Worm (Caenorhabditis elegans) whole organism, young adult: ENCODE data around the gene R07A4.4.
A peak's percentile ranks its signal among the peaks of the same experiment; 100 is the strongest.

ENCODE experiments used
- B0019.2 ChIP-seq: fragments of 200-800 bp; sonication (Bioruptor generic); conservative IDR thresholded peaks from 2 replicates; pipeline ENCODE4 v1.3.6; 2022; ENCODE audit warnings: missing genetic modification reagents, missing genetic modification characterization, missing compliant biosample characterization
- D2030.7 ChIP-seq: fragments of 200-800 bp; sonication (Bioruptor generic); IDR thresholded peaks from 2 replicates; pipeline ENCODE4 v1.3.6; 2022; ENCODE audit warnings: missing genetic modification reagents, missing genetic modification characterization, missing compliant biosample characterization
- F33H1.4 ChIP-seq: fragments of 200-800 bp; sonication (Bioruptor generic); IDR thresholded peaks from 2 replicates; pipeline ENCODE4 v1.3.6; 2022; ENCODE audit warnings: missing genetic modification reagents, missing genetic modification characterization, missing compliant biosample characterization
- Y79H2A.3 ChIP-seq: fragments of 200-800 bp; sonication (Bioruptor generic); conservative IDR thresholded peaks from 2 replicates; pipeline ENCODE4 v1.3.6; 2022; ENCODE audit warnings: missing genetic modification reagents, missing genetic modification characterization, missing compliant biosample characterization
- ZK185.1 ChIP-seq: sonication (generic microtip); optimal IDR thresholded peaks from 2 replicates; lab custom pipeline; 2016; ENCODE audit warnings: mild to moderate bottlenecking, missing genetic modification characterization, missing compliant biosample characterization; ENCODE audit not compliant: poor library complexity, severe bottlenecking
- ama-1 ChIP-seq, 3 experiments: fragments of 150-350 bp in 1 of 3; sonication (generic microtip) in 2 of 3; optimal IDR thresholded peaks; 2 replicates each; lab custom pipeline; 2014 to 2018; ENCODE audit warnings: missing biosample characterization in 2 of 3, missing genetic modification characterization in 2 of 3, missing genetic modification reagents in 2 of 3
- attf-6 ChIP-seq: fragments of 200-800 bp; sonication (Bioruptor generic); IDR thresholded peaks from 2 replicates; pipeline ENCODE4 v1.3.6; 2022; ENCODE audit warnings: missing genetic modification reagents, missing genetic modification characterization, missing compliant biosample characterization
- ccch-3 ChIP-seq: fragments of 200-800 bp; sonication (Bioruptor generic); optimal IDR thresholded peaks from 2 replicates; lab custom pipeline; 2018; ENCODE audit warnings: mild to moderate bottlenecking, missing genetic modification characterization, missing compliant biosample characterization
- cebp-1 ChIP-seq, 2 experiments: fragments of 200-800 bp in 1 of 2; sonication (Bioruptor generic) in 1 of 2; sonication (generic microtip) in 1 of 2; IDR thresholded peaks in 1 of 2; optimal IDR thresholded peaks in 1 of 2; 2 replicates each; pipeline versions ENCODE4 v1.3.6 to Lab custom; 2017 to 2022; ENCODE audit warnings: missing compliant biosample characterization in 2 of 2, missing genetic modification characterization in 2 of 2, mild to moderate bottlenecking in 1 of 2, missing genetic modification reagents in 1 of 2, moderate library complexity in 1 of 2
- cebp-2 ChIP-seq: fragments of 200-800 bp; sonication (Bioruptor generic); IDR thresholded peaks from 2 replicates; pipeline ENCODE4 v1.3.6; 2022; ENCODE audit warnings: missing genetic modification characterization, missing compliant biosample characterization
- ceh-40 ChIP-seq: fragments of 200-800 bp; sonication (Bioruptor generic); IDR thresholded peaks from 2 replicates; pipeline ENCODE4 v1.3.6; 2022; ENCODE audit warnings: missing genetic modification characterization, missing compliant biosample characterization
- ceh-58 ChIP-seq: fragments of 200-800 bp; sonication (Bioruptor generic); IDR thresholded peaks from 2 replicates; pipeline ENCODE4 v1.3.6; 2022; ENCODE audit warnings: missing genetic modification characterization, missing compliant biosample characterization
- ekl-4 ChIP-seq: fragments of 200-800 bp; sonication (Bioruptor generic); IDR thresholded peaks from 2 replicates; pipeline ENCODE4 v1.3.6; 2022; ENCODE audit warnings: missing genetic modification reagents, missing genetic modification characterization, missing compliant biosample characterization
- fkh-3 ChIP-seq: sonication (generic microtip); optimal IDR thresholded peaks from 2 replicates; lab custom pipeline; 2016; ENCODE audit warnings: mild to moderate bottlenecking, missing genetic modification characterization, missing compliant biosample characterization
- him-1 ChIP-seq: sonication (generic microtip); optimal IDR thresholded peaks from 2 replicates; lab custom pipeline; 2016; ENCODE audit warnings: missing genotype, missing genetic modification reagents, missing genetic modification characterization, missing compliant biosample characterization
- lag-1 ChIP-seq: fragments of 200-800 bp; sonication (Bioruptor generic); IDR thresholded peaks from 2 replicates; pipeline ENCODE4 v1.3.6; 2022; ENCODE audit warnings: missing genetic modification reagents, missing genetic modification characterization, missing compliant biosample characterization
- let-526 ChIP-seq: fragments of 200-800 bp; sonication (Bioruptor generic); IDR thresholded peaks from 2 replicates; pipeline ENCODE4 v1.3.6; 2022; ENCODE audit warnings: missing genetic modification reagents, missing genetic modification characterization, missing compliant biosample characterization
- lin-26 ChIP-seq: fragments of 200-800 bp; sonication (Bioruptor generic); IDR thresholded peaks from 2 replicates; pipeline ENCODE4 v1.3.6; 2022; ENCODE audit warnings: missing genetic modification reagents, missing genetic modification characterization, missing compliant biosample characterization
- lin-35 ChIP-seq, 3 experiments: fragments of 150-350 bp in 2 of 3; sonication (generic microtip) in 1 of 3; optimal IDR thresholded peaks; 2 replicates each; lab custom pipeline; 2014 to 2018; ENCODE audit warnings: missing biosample characterization in 3 of 3, missing genetic modification characterization in 3 of 3, missing genetic modification reagents in 3 of 3
- lsl-1 ChIP-seq: fragments of 200-800 bp; sonication (Bioruptor generic); optimal IDR thresholded peaks from 2 replicates; lab custom pipeline; 2018; ENCODE audit warnings: mild to moderate bottlenecking, missing genetic modification characterization, moderate library complexity, missing compliant biosample characterization
- mcd-1 ChIP-seq: fragments of 200-800 bp; sonication (Bioruptor generic); IDR thresholded peaks from 2 replicates; pipeline ENCODE4 v1.3.6; 2022; ENCODE audit warnings: missing genetic modification reagents, missing genetic modification characterization, missing compliant biosample characterization
- mel-28 ChIP-seq: sonication (generic microtip); optimal IDR thresholded peaks from 2 replicates; lab custom pipeline; 2016; ENCODE audit warnings: borderline replicate concordance, mild to moderate bottlenecking, missing genetic modification characterization, missing compliant biosample characterization
- mes-4 ChIP-seq: sonication (generic microtip); optimal IDR thresholded peaks from 2 replicates; lab custom pipeline; 2016; ENCODE audit warnings: missing genotype, missing genetic modification characterization, missing compliant biosample characterization
- mxl-1 ChIP-seq: sonication (generic microtip); optimal IDR thresholded peaks from 2 replicates; lab custom pipeline; 2016; ENCODE audit warnings: missing genetic modification characterization, missing compliant biosample characterization
- nfya-2 ChIP-seq: fragments of 200-800 bp; sonication (Bioruptor generic); IDR thresholded peaks from 2 replicates; pipeline ENCODE4 v1.3.6; 2022; ENCODE audit warnings: missing genetic modification reagents, missing genetic modification characterization, missing compliant biosample characterization
- nhr-27 ChIP-seq: fragments of 200-800 bp; sonication (Bioruptor generic); optimal IDR thresholded peaks from 2 replicates; lab custom pipeline; 2018; ENCODE audit warnings: mild to moderate bottlenecking, missing genetic modification characterization, moderate library complexity, missing compliant biosample characterization
- rpc-1 ChIP-seq, 2 experiments: fragments of 150-350 bp in 1 of 2; sonication (generic microtip) in 1 of 2; optimal IDR thresholded peaks; 2 replicates each; lab custom pipeline; 2014 to 2018; ENCODE audit warnings: missing biosample characterization in 1 of 2, missing genetic modification characterization in 1 of 2, missing genetic modification reagents in 1 of 2, missing genotype in 1 of 2
- sea-2 ChIP-seq: fragments of 200-800 bp; sonication (Bioruptor generic); IDR thresholded peaks from 2 replicates; pipeline ENCODE4 v1.3.6; 2022; ENCODE audit warnings: missing genetic modification characterization, missing compliant biosample characterization
- somi-1 ChIP-seq: fragments of 200-800 bp; sonication (Bioruptor generic); optimal IDR thresholded peaks from 2 replicates; lab custom pipeline; 2018; ENCODE audit warnings: mild to moderate bottlenecking, missing genetic modification characterization, missing compliant biosample characterization
- tbp1 ChIP-seq: fragments of 200-800 bp; sonication (Bioruptor generic); optimal IDR thresholded peaks from 2 replicates; lab custom pipeline; 2018; ENCODE audit warnings: mild to moderate bottlenecking, missing genetic modification characterization, missing compliant biosample characterization
- tbx-9 ChIP-seq: sonication (generic microtip); optimal IDR thresholded peaks from 2 replicates; lab custom pipeline; 2016; ENCODE audit warnings: borderline replicate concordance, missing genetic modification characterization, inconsistent platforms, missing compliant biosample characterization
- ztf-25 ChIP-seq: fragments of 200-800 bp; sonication (Bioruptor generic); IDR thresholded peaks from 2 replicates; pipeline ENCODE4 v1.3.6; 2022; ENCODE audit warnings: missing genetic modification reagents, missing genetic modification characterization, missing compliant biosample characterization
- ztf-6 ChIP-seq: fragments of 200-800 bp; sonication (Bioruptor generic); IDR thresholded peaks from 2 replicates; pipeline ENCODE4 v1.3.6; 2022; ENCODE audit warnings: missing genetic modification reagents, missing genetic modification characterization, missing compliant biosample characterization

The R07A4.4 gene

ce11 chrX:10770988-10771496 lies 13.5 kb upstream of the R07A4.4 start (continued):
- no peak for TF ChIP-seq mxl-1 (tag; lab: Kevin White, UChicago)
- 0 out of 2 replicates have a peak, but pooled peaks have one; percentile 25 for TF ChIP-seq mcd-1 (GFP tag; lab: Robert Waterston, UW)
- TF ChIP-seq sea-2 (GFP tag; lab: Robert Waterston, UW) = no peak
- TF ChIP-seq F33H1.4 (GFP tag; lab: Robert Waterston, UW) = no peak
- no peak for TF ChIP-seq ceh-58 (GFP tag; lab: Robert Waterston, UW)
- TF ChIP-seq fkh-3 (tag; lab: Kevin White, UChicago) = no peak
- no peak for TF ChIP-seq D2030.7
- TF ChIP-seq, all 124 proteins: peak for 36

ce11 chrX:10769959-10770358 lies 12.5 kb upstream of the R07A4.4 start:
- TF ChIP-seq lin-35 (GFP tag; optimal IDR thresholded peaks at IDR 0.05; lab: Kevin White, UChicago) (no peak), mes-4 (tag; lab: Kevin White, UChicago) (no peak), ceh-40 (GFP tag; lab: Robert Waterston, UW) (no peak), ztf-6 (GFP tag; lab: Robert Waterston, UW) (no peak), ztf-25 (no peak), lsl-1 (GFP tag; lab: Kevin White, UChicago) (no peak), him-1 (tag; lab: Kevin White, UChicago) (no peak), ZK185.1 (tag; lab: Kevin White, UChicago) (no peak), nfya-2 (GFP tag; lab: Robert Waterston, UW) (no peak)

ce11 chrX:10769232-10769738 lies 11.8 kb upstream of the R07A4.4 start, which contains the start of gene sma-9:
Gene sma-9 (plus strand): TSS chrX:10769282.
- no peak for TF ChIP-seq cebp-1 (GFP tag; IDR thresholded peaks at IDR 0.05; lab: Robert Waterston, UW)
- TF ChIP-seq cebp-1 (tag; optimal IDR thresholded peaks at IDR 0.05; lab: Kevin White, UChicago) = no peak
- TF ChIP-seq ceh-40 (GFP tag; lab: Robert Waterston, UW) = no peak
- TF ChIP-seq tbx-9 (tag; lab: Kevin White, UChicago) = no peak
- no peak for TF ChIP-seq B0019.2 (GFP tag; lab: Robert Waterston, UW)
- TF ChIP-seq somi-1 (GFP tag; lab: Kevin White, UChicago) = no peak
- TF ChIP-seq Y79H2A.3 (GFP tag; lab: Robert Waterston, UW) = no peak
- no peak for TF ChIP-seq tbp1 (GFP tag; lab: Kevin White, UChicago)
- TF ChIP-seq lag-1 = no peak
- TF ChIP-seq mel-28 (tag; lab: Kevin White, UChicago) = no peak
- TF ChIP-seq lin-26 (GFP tag; lab: Robert Waterston, UW) = no peak
- TF ChIP-seq ama-1 (optimal IDR thresholded peaks at IDR 0.05; lab: Kevin White, UChicago) = no peak
- no peak for TF ChIP-seq ama-1 (GFP tag; optimal IDR thresholded peaks at IDR 0.05; lab: Kevin White, UChicago)
- TF ChIP-seq nhr-27 = no peak
- TF ChIP-seq let-526 (GFP tag; lab: Robert Waterston, UW) = no peak
- no peak for TF ChIP-seq ccch-3 (GFP tag; lab: Kevin White, UChicago)
- TF ChIP-seq cebp-2 (GFP tag; lab: Robert Waterston, UW) = no peak
- TF ChIP-seq rpc-1 (optimal IDR thresholded peaks at IDR 0.05; lab: Kevin White, UChicago) = no peak
- no peak for TF ChIP-seq rpc-1 (tag; optimal IDR thresholded peaks at IDR 0.05; lab: Kevin White, UChicago)
- no peak for TF ChIP-seq attf-6 (GFP tag; lab: Robert Waterston, UW)
- no peak for TF ChIP-seq D2030.7
- TF ChIP-seq ekl-4 = no peak
